Fruit fly (Drosophila melanogaster) whole organism, embryonic: Measurements from ENCODE around the gene CG31161.

Experiments
- Bteb2 ChIP-seq: fragments of 200-800 bp; sonication (Bioruptor generic); optimal IDR thresholded peaks from 2 replicates; lab custom pipeline; 2016; ENCODE audit warnings: missing biosample characterization, missing genetic modification characterization
- CG10274 ChIP-seq: fragments of 200-800 bp; sonication (Bioruptor generic); optimal IDR thresholded peaks from 3 replicates; lab custom pipeline; 2017; ENCODE audit warnings: missing biosample characterization, mild to moderate bottlenecking, missing genetic modification characterization
- CG12071 ChIP-seq: fragments of 200-800 bp; sonication (Bioruptor generic); optimal IDR thresholded peaks from 3 replicates; lab custom pipeline; 2018; ENCODE audit warnings: missing biosample characterization, mild to moderate bottlenecking, missing genetic modification characterization
- CG12104 ChIP-seq: fragments of 200-800 bp; sonication (Bioruptor generic); optimal IDR thresholded peaks from 3 replicates; lab custom pipeline; 2016; ENCODE audit warnings: missing biosample characterization, missing genetic modification characterization
- CG13287 ChIP-seq: fragments of 200-800 bp; sonication (Bioruptor generic); IDR thresholded peaks from 2 replicates; pipeline ENCODE4 v1.3.6; 2022; ENCODE audit warnings: missing biosample characterization, missing genetic modification characterization; ENCODE audit not compliant: partially characterized antibody
- CG13894 ChIP-seq: fragments of 200-800 bp; sonication (Bioruptor generic); optimal IDR thresholded peaks from 3 replicates; lab custom pipeline; 2018; ENCODE audit warnings: missing biosample characterization, mild to moderate bottlenecking, missing genetic modification characterization, moderate library complexity
- CG15479 ChIP-seq: fragments of 200-800 bp; sonication (Bioruptor generic); optimal IDR thresholded peaks from 3 replicates; lab custom pipeline; 2019; ENCODE audit warnings: missing biosample characterization, mild to moderate bottlenecking, missing genetic modification characterization, moderate library complexity
- CG1603 ChIP-seq: fragments of 200-800 bp; sonication (Bioruptor generic); optimal IDR thresholded peaks from 2 replicates; lab custom pipeline; 2019; ENCODE audit warnings: missing biosample characterization, mild to moderate bottlenecking, missing genetic modification characterization, moderate library complexity
- CG16815 ChIP-seq: fragments of 200-800 bp; sonication (Bioruptor generic); optimal IDR thresholded peaks from 3 replicates; lab custom pipeline; 2017; ENCODE audit warnings: missing biosample characterization, mild to moderate bottlenecking, missing genetic modification characterization
- CG17361 ChIP-seq: fragments of 200-800 bp; sonication (Bioruptor generic); IDR thresholded peaks from 3 replicates; pipeline ENCODE4 v1.3.6; 2022; ENCODE audit warnings: missing biosample characterization, missing genetic modification characterization
- CG31388 ChIP-seq: fragments of 200-800 bp; sonication (Bioruptor generic); optimal IDR thresholded peaks from 2 replicates; lab custom pipeline; 2016; ENCODE audit warnings: missing biosample characterization, missing genetic modification characterization
- CG3995 ChIP-seq: fragments of 200-800 bp; sonication (Bioruptor generic); optimal IDR thresholded peaks from 3 replicates; lab custom pipeline; 2016; ENCODE audit warnings: missing biosample characterization, missing genetic modification characterization
- CG42726 ChIP-seq: fragments of 200-800 bp; sonication (Bioruptor generic); IDR thresholded peaks from 2 replicates; pipeline ENCODE4 v1.3.6; 2022; ENCODE audit warnings: missing biosample characterization, missing genetic modification characterization; ENCODE audit not compliant: partially characterized antibody
- CG4820 ChIP-seq: fragments of 200-800 bp; sonication (Bioruptor generic); optimal IDR thresholded peaks from 3 replicates; lab custom pipeline; 2016; ENCODE audit warnings: missing biosample characterization, missing genetic modification characterization
- CG7271 ChIP-seq: fragments of 200-800 bp; sonication (Bioruptor generic); optimal IDR thresholded peaks from 2 replicates; lab custom pipeline; 2018; ENCODE audit warnings: missing biosample characterization, mild to moderate bottlenecking, missing genetic modification characterization, moderate library complexity
- CG9797 ChIP-seq: fragments of 200-800 bp; sonication (Bioruptor generic); optimal IDR thresholded peaks from 3 replicates; lab custom pipeline; 2018; ENCODE audit warnings: missing biosample characterization, mild to moderate bottlenecking, missing genetic modification characterization
- CoRest ChIP-seq: fragments of 200-800 bp; sonication (Bioruptor generic); optimal IDR thresholded peaks from 3 replicates; lab custom pipeline; 2018; ENCODE audit warnings: missing biosample characterization, mild to moderate bottlenecking, missing genetic modification characterization, moderate library complexity
- Deaf1 ChIP-seq: fragments of 200-800 bp; optimal IDR thresholded peaks from 3 replicates; lab custom pipeline; 2019; ENCODE audit warnings: missing biosample characterization, mild to moderate bottlenecking, missing genetic modification characterization, moderate library complexity
- Dll ChIP-seq: fragments of 200-800 bp; sonication (Bioruptor generic); IDR thresholded peaks from 4 replicates; pipeline ENCODE4 v1.3.6; 2022; ENCODE audit warnings: missing biosample characterization, missing genetic modification characterization; ENCODE audit not compliant: partially characterized antibody
- Doc3 ChIP-seq: fragments of 200-800 bp; sonication (Bioruptor generic); IDR thresholded peaks from 3 replicates; pipeline ENCODE4 v1.3.6; 2022; ENCODE audit warnings: missing biosample characterization, missing genetic modification characterization; ENCODE audit not compliant: partially characterized antibody
- E2f1 ChIP-seq: fragments of 200-800 bp; sonication (Bioruptor generic); IDR thresholded peaks from 2 replicates; pipeline ENCODE4 v1.3.6; 2022; ENCODE audit warnings: missing biosample characterization, missing genetic modification characterization
- E2f2 ChIP-seq: fragments of 200-800 bp; sonication (Bioruptor generic); IDR thresholded peaks from 2 replicates; pipeline ENCODE4 v1.3.6; 2022; ENCODE audit warnings: missing biosample characterization, missing genetic modification characterization
- Fer2 ChIP-seq: fragments of 200-800 bp; sonication (Bioruptor generic); optimal IDR thresholded peaks from 2 replicates; lab custom pipeline; 2018; ENCODE audit warnings: missing biosample characterization, mild to moderate bottlenecking, missing genetic modification characterization, moderate library complexity
- Gug ChIP-seq: fragments of 200-800 bp; sonication (Bioruptor generic); IDR thresholded peaks from 4 replicates; pipeline ENCODE4 v1.3.6; 2022; ENCODE audit warnings: missing biosample characterization, missing genetic modification characterization
- HLH4C ChIP-seq: fragments of 200-800 bp; sonication (Bioruptor generic); IDR thresholded peaks from 3 replicates; pipeline ENCODE4 v1.3.6; 2022; ENCODE audit warnings: missing biosample characterization, missing genetic modification characterization; ENCODE audit not compliant: partially characterized antibody
- Hand ChIP-seq: fragments of 200-800 bp; sonication (Bioruptor generic); optimal IDR thresholded peaks from 2 replicates; lab custom pipeline; 2017; ENCODE audit warnings: mild to moderate bottlenecking, missing biosample characterization, missing genetic modification reagents, missing genetic modification characterization
- HmgD ChIP-seq: fragments of 200-800 bp; sonication (Bioruptor generic); optimal IDR thresholded peaks from 3 replicates; lab custom pipeline; 2016; ENCODE audit warnings: missing biosample characterization, missing genetic modification characterization
- Hr39 ChIP-seq: fragments of >200 bp; optimal IDR thresholded peaks from 2 replicates; lab custom pipeline; 2017
- Sry-β ChIP-seq: fragments of 200-800 bp; sonication (Bioruptor generic); optimal IDR thresholded peaks from 2 replicates; lab custom pipeline; 2018; ENCODE audit warnings: missing biosample characterization, mild to moderate bottlenecking, missing genetic modification characterization, moderate library complexity
- bigmax ChIP-seq: fragments of 200-800 bp; sonication (Bioruptor generic); optimal IDR thresholded peaks from 2 replicates; lab custom pipeline; 2018; ENCODE audit warnings: missing biosample characterization, mild to moderate bottlenecking, missing genetic modification characterization
- dimm ChIP-seq: fragments of 200-800 bp; sonication (Bioruptor generic); IDR thresholded peaks from 2 replicates; pipeline ENCODE4 v1.3.6; 2022; ENCODE audit warnings: missing biosample characterization, missing genetic modification characterization
- fd64A ChIP-seq: fragments of 200-800 bp; sonication (Bioruptor generic); optimal IDR thresholded peaks from 3 replicates; lab custom pipeline; 2018; ENCODE audit warnings: missing biosample characterization, mild to moderate bottlenecking, missing genetic modification characterization
- grn ChIP-seq: fragments of 200-800 bp; sonication (Bioruptor generic); optimal IDR thresholded peaks from 3 replicates; lab custom pipeline; 2017; ENCODE audit warnings: missing biosample characterization, missing genetic modification characterization
- gsb ChIP-seq: fragments of 200-800 bp; sonication (Bioruptor generic); IDR thresholded peaks from 2 replicates; pipeline ENCODE4 v1.3.6; 2022; ENCODE audit warnings: missing biosample characterization, missing genetic modification characterization
- her ChIP-seq: fragments of 200-800 bp; sonication (Bioruptor generic); optimal IDR thresholded peaks from 2 replicates; lab custom pipeline; 2016; ENCODE audit warnings: missing biosample characterization, missing genetic modification characterization
- insv ChIP-seq, 2 experiments: fragments of 200-800 bp; sonication (Bioruptor generic); optimal IDR thresholded peaks; 3 replicates each; lab custom pipeline; 2016 to 2018; ENCODE audit warnings: missing biosample characterization in 2 of 2, missing genetic modification characterization in 2 of 2
- kay ChIP-seq: fragments of 200-800 bp; sonication (Bioruptor generic); optimal IDR thresholded peaks from 2 replicates; lab custom pipeline; 2016; ENCODE audit warnings: missing biosample characterization, missing genetic modification characterization
- klu ChIP-seq: fragments of 200-800 bp; sonication (Bioruptor generic); IDR thresholded peaks from 2 replicates; pipeline ENCODE4 v1.3.6; 2022; ENCODE audit warnings: missing biosample characterization, missing genetic modification characterization
- mld ChIP-seq: fragments of 200-800 bp; sonication (Bioruptor generic); IDR thresholded peaks from 3 replicates; pipeline ENCODE4 v1.3.6; 2022; ENCODE audit warnings: missing biosample characterization, missing genetic modification characterization; ENCODE audit not compliant: partially characterized antibody
- oc ChIP-seq: fragments of 200-800 bp; sonication (Bioruptor generic); optimal IDR thresholded peaks from 2 replicates; lab custom pipeline; 2018; ENCODE audit warnings: missing biosample characterization, mild to moderate bottlenecking, missing genetic modification characterization, moderate library complexity
- pb ChIP-seq: fragments of 200-800 bp; sonication (Bioruptor generic); optimal IDR thresholded peaks from 3 replicates; lab custom pipeline; 2016; ENCODE audit warnings: missing biosample characterization, missing genetic modification characterization
- scrt ChIP-seq: fragments of 200-800 bp; sonication (Bioruptor generic); optimal IDR thresholded peaks from 2 replicates; lab custom pipeline; 2018; ENCODE audit warnings: missing biosample characterization, mild to moderate bottlenecking, missing genetic modification characterization, moderate library complexity
- sens ChIP-seq: fragments of 200-800 bp; sonication (Bioruptor generic); peaks from one replicate; lab custom pipeline; 2016; ENCODE audit warnings: missing biosample characterization, missing genetic modification characterization
- sr ChIP-seq: fragments of 200-800 bp; sonication (Bioruptor generic); IDR thresholded peaks from 3 replicates; pipeline ENCODE4 v1.3.6; 2022; ENCODE audit warnings: missing biosample characterization, missing genetic modification characterization
- tgo ChIP-seq: fragments of 200-800 bp; sonication (Bioruptor generic); IDR thresholded peaks from 3 replicates; pipeline ENCODE4 v1.3.6; 2022; ENCODE audit warnings: missing biosample characterization, missing genetic modification characterization
- wdn ChIP-seq: fragments of 200-800 bp; sonication (Bioruptor generic); IDR thresholded peaks from 2 replicates; pipeline ENCODE4 v1.3.6; 2022; ENCODE audit warnings: missing biosample characterization, missing genetic modification characterization
- zf30C ChIP-seq: fragments of 200-800 bp; sonication (Bioruptor generic); optimal IDR thresholded peaks from 3 replicates; lab custom pipeline; 2018; ENCODE audit warnings: missing biosample characterization, mild to moderate bottlenecking, missing genetic modification characterization

CG31161 gene

dm6 chr3R:22666449-22667283 lies 50.4 kb downstream of the CG31161 start (continued):
- TF ChIP-seq Sry-β (GFP tag; lab: Kevin White, UChicago), result peak; percentile 92
- TF ChIP-seq Deaf1 (tag; lab: Kevin White, UChicago), result peak; percentile 43
- TF ChIP-seq sens (GFP tag; lab: Kevin White, UChicago), result peak; percentile 72
- TF ChIP-seq CG3995, result peak; percentile 9
- TF ChIP-seq CG1603 (tag; lab: Kevin White, UChicago), result peak; percentile 1
- no peak for TF ChIP-seq CG12104
- TF ChIP-seq CG42726, result 0 out of 2 replicates have a peak, but pooled peaks have one; percentile 18
- no peak for TF ChIP-seq kay (GFP tag; lab: Kevin White, UChicago)
- TF ChIP-seq Fer2 (tag; lab: Kevin White, UChicago), result no peak
- peak; percentile 64; the same call in 2 of the 3 replicates for TF ChIP-seq sr (GFP tag; lab: Robert Waterston, UW)
- TF ChIP-seq, all 482 proteins: peak for 49

dm6 chr3R:22667284-22667958 lies 51.1 kb downstream of the CG31161 start:
- no peak for TF ChIP-seq CG13894
- TF ChIP-seq CG12071 (GFP tag; lab: Kevin White, UChicago), result peak; percentile 12
- no peak for TF ChIP-seq HmgD
- TF ChIP-seq CoRest (tag; lab: Kevin White, UChicago), result peak; percentile 83
- no peak for TF ChIP-seq Hand
- TF ChIP-seq CG31388 (GFP tag; lab: Kevin White, UChicago), result peak; percentile 44
- peak; percentile 52 for TF ChIP-seq E2f1 (GFP tag; lab: Robert Waterston, UW)
- TF ChIP-seq CG4820 (GFP tag; lab: Kevin White, UChicago), result peak; percentile 87
- peak; percentile 20 for TF ChIP-seq CG10274 (GFP tag; lab: Kevin White, UChicago)
- TF ChIP-seq Hr39 (lab: Kevin White, UChicago), result no peak
- TF ChIP-seq zf30C (GFP tag; lab: Kevin White, UChicago), result peak; percentile 80
- TF ChIP-seq CG16815 (GFP tag; lab: Kevin White, UChicago), result peak; percentile 67
- TF ChIP-seq CG9797 (GFP tag; lab: Kevin White, UChicago), result peak; percentile 6
- no peak for TF ChIP-seq mld (GFP tag; lab: Robert Waterston, UW)
- TF ChIP-seq bigmax (GFP tag; lab: Kevin White, UChicago), result no peak
- peak; percentile 23 for TF ChIP-seq fd64A (GFP tag; lab: Kevin White, UChicago)
- peak; percentile 5 for TF ChIP-seq grn (GFP tag; lab: Kevin White, UChicago)
- peak; percentile 38; the same call in 1 of the 2 replicates for TF ChIP-seq klu
- TF ChIP-seq wdn (GFP tag; lab: Robert Waterston, UW), result peak; percentile 43; the same call in 1 of the 2 replicates
- no peak for TF ChIP-seq Doc3 (GFP tag; lab: Robert Waterston, UW)
- no peak for TF ChIP-seq gsb (GFP tag; lab: Robert Waterston, UW)
- TF ChIP-seq Dll (GFP tag; lab: Robert Waterston, UW), result no peak
- no peak for TF ChIP-seq HLH4C
- peak; percentile 90 for TF ChIP-seq CG17361 (GFP tag; lab: Robert Waterston, UW)
- peak; percentile 30 for TF ChIP-seq pb (GFP tag; lab: Kevin White, UChicago)
- peak; percentile 30; the same call in 1 of the 2 replicates for TF ChIP-seq dimm (GFP tag; lab: Robert Waterston, UW)
- TF ChIP-seq Bteb2 (GFP tag; lab: Kevin White, UChicago), result peak; percentile 45
- TF ChIP-seq CG13287 (GFP tag; lab: Robert Waterston, UW), result no peak
- TF ChIP-seq CG15479 (GFP tag; lab: Kevin White, UChicago), result no peak
- TF ChIP-seq scrt (GFP tag; lab: Kevin White, UChicago), result peak; percentile 55
- peak; percentile 36; the same call in 1 of the 2 replicates for TF ChIP-seq E2f2
- no peak for TF ChIP-seq Gug
- TF ChIP-seq insv (GFP tag; optimal IDR thresholded peaks at IDR 0.05; lab: Kevin White, UChicago), result no peak
- peak; percentile 71 for TF ChIP-seq CG7271 (tag; lab: Kevin White, UChicago)
- TF ChIP-seq oc, result peak; percentile 81
- no peak for TF ChIP-seq her (GFP tag; lab: Kevin White, UChicago)
- TF ChIP-seq tgo, result peak; percentile 41; the same call in 1 of the 3 replicates
